Worm (Caenorhabditis elegans) whole organism, mixed stage, embryonic: ENCODE measurements around the gene Y42H9AR.5.
"Not testable (repeated sequence)": the region's sequence is repeated elsewhere in the genome, so short reads cannot be mapped to it uniquely, and the experiment has no call there.

Experiments
- M03D4.4 ChIP-seq: sonication (generic microtip); optimal IDR thresholded peaks from 2 replicates; lab custom pipeline; 2017; ENCODE audit warnings: mild to moderate bottlenecking, missing genetic modification characterization, missing compliant biosample characterization
- bed-3 ChIP-seq: fragments of 200-800 bp; sonication (Bioruptor generic); optimal IDR thresholded peaks from 3 replicates; lab custom pipeline; 2018; ENCODE audit warnings: mild to moderate bottlenecking, missing genetic modification characterization, moderate library complexity, missing compliant biosample characterization
- blmp-1 ChIP-seq: fragments of 150-350 bp; optimal IDR thresholded peaks from 2 replicates; lab custom pipeline; 2014; ENCODE audit warnings: missing biosample characterization, missing genetic modification characterization
- ceh-39 ChIP-seq: fragments of 150-350 bp; optimal IDR thresholded peaks from 2 replicates; lab custom pipeline; 2014; ENCODE audit warnings: missing biosample characterization, missing genetic modification characterization
- ceh-43 ChIP-seq: fragments of 200-800 bp; sonication (Bioruptor generic); optimal IDR thresholded peaks from 2 replicates; lab custom pipeline; 2018; ENCODE audit warnings: mild to moderate bottlenecking, missing genetic modification characterization, moderate library complexity, missing compliant biosample characterization
- ces-1 ChIP-seq: fragments of 150-350 bp; optimal IDR thresholded peaks from 2 replicates; lab custom pipeline; 2014; ENCODE audit warnings: missing biosample characterization, missing genetic modification reagents, missing genetic modification characterization
- cnd-1 ChIP-seq: fragments of 200-800 bp; sonication (Bioruptor generic); optimal IDR thresholded peaks from 2 replicates; lab custom pipeline; 2018; ENCODE audit warnings: mild to moderate bottlenecking, missing genetic modification characterization, missing compliant biosample characterization
- drap-1 ChIP-seq: fragments of 200-800 bp; sonication (Bioruptor generic); optimal IDR thresholded peaks from 3 replicates; lab custom pipeline; 2018; ENCODE audit warnings: mild to moderate bottlenecking, missing genetic modification characterization, missing compliant biosample characterization
- elt-1 ChIP-seq: sonication (generic microtip); optimal IDR thresholded peaks from 2 replicates; lab custom pipeline; 2017; ENCODE audit warnings: missing genetic modification characterization, mild to moderate bottlenecking, missing compliant biosample characterization, antibody characterized with exemption, moderate library complexity, borderline replicate concordance; ENCODE audit not compliant: insufficient read depth
- flh-1 ChIP-seq: fragments of 200-800 bp; sonication (Bioruptor generic); optimal IDR thresholded peaks from 2 replicates; lab custom pipeline; 2018; ENCODE audit warnings: mild to moderate bottlenecking, missing genetic modification characterization, moderate library complexity, missing compliant biosample characterization
- ham-2 ChIP-seq: fragments of 200-800 bp; sonication (Bioruptor generic); optimal IDR thresholded peaks from 2 replicates; lab custom pipeline; 2018; ENCODE audit warnings: mild to moderate bottlenecking, missing genetic modification characterization, missing compliant biosample characterization
- hlh-1 ChIP-seq: fragments of 150-350 bp; optimal IDR thresholded peaks from 2 replicates; lab custom pipeline; 2014; ENCODE audit warnings: missing biosample characterization, missing genetic modification reagents, missing genetic modification characterization
- lin-13 ChIP-seq: fragments of 150-350 bp; optimal IDR thresholded peaks from 2 replicates; lab custom pipeline; 2014; ENCODE audit warnings: missing biosample characterization, missing genetic modification characterization
- lin-32 ChIP-seq: fragments of 200-800 bp; sonication (Bioruptor generic); optimal IDR thresholded peaks from 2 replicates; lab custom pipeline; 2018; ENCODE audit warnings: mild to moderate bottlenecking, missing genetic modification characterization, missing compliant biosample characterization
- lsy-2 ChIP-seq: fragments of 150-350 bp; optimal IDR thresholded peaks from 2 replicates; lab custom pipeline; 2014; ENCODE audit warnings: missing biosample characterization, missing genetic modification characterization
- mab-5 ChIP-seq: fragments of 150-350 bp; optimal IDR thresholded peaks from 2 replicates; lab custom pipeline; 2014; ENCODE audit warnings: missing biosample characterization, missing genetic modification characterization
- mep-1 ChIP-seq: fragments of 150-350 bp; optimal IDR thresholded peaks from 2 replicates; lab custom pipeline; 2017; ENCODE audit warnings: missing biosample characterization, missing genetic modification reagents, missing genetic modification characterization, inconsistent platforms
- mls-2 ChIP-seq: sonication (generic microtip); optimal IDR thresholded peaks from 2 replicates; lab custom pipeline; 2016; ENCODE audit warnings: mild to moderate bottlenecking, missing genetic modification characterization, moderate library complexity, missing compliant biosample characterization
- nhr-12 ChIP-seq: fragments of 150-350 bp; optimal IDR thresholded peaks from 2 replicates; lab custom pipeline; 2014; ENCODE audit warnings: missing biosample characterization, missing genetic modification characterization
- nhr-2 ChIP-seq: fragments of 150-350 bp; optimal IDR thresholded peaks from 2 replicates; lab custom pipeline; 2014; ENCODE audit warnings: missing biosample characterization, missing genetic modification characterization
- nhr-237 ChIP-seq: fragments of 150-350 bp; optimal IDR thresholded peaks from 2 replicates; lab custom pipeline; 2014; ENCODE audit warnings: missing biosample characterization, missing genetic modification characterization
- nhr-28 ChIP-seq: fragments of 150-350 bp; optimal IDR thresholded peaks from 2 replicates; lab custom pipeline; 2014; ENCODE audit warnings: missing biosample characterization, missing genetic modification characterization
- nhr-76 ChIP-seq: sonication (generic microtip); optimal IDR thresholded peaks from 2 replicates; lab custom pipeline; 2017; ENCODE audit warnings: missing biosample characterization, missing genetic modification characterization
- pha-4 ChIP-seq: fragments of 150-350 bp; optimal IDR thresholded peaks from 2 replicates; lab custom pipeline; 2018; ENCODE audit warnings: missing biosample characterization, missing genetic modification reagents, missing genetic modification characterization
- sem-2 ChIP-seq: fragments of 200-800 bp; sonication (Bioruptor generic); optimal IDR thresholded peaks from 2 replicates; lab custom pipeline; 2018; ENCODE audit warnings: mild to moderate bottlenecking, missing genetic modification characterization, missing compliant biosample characterization
- snpc-4 ChIP-seq: fragments of 150-350 bp; optimal IDR thresholded peaks from 2 replicates; lab custom pipeline; 2014; ENCODE audit warnings: missing biosample characterization, missing genetic modification characterization
- sptf-1 ChIP-seq: sonication (generic microtip); optimal IDR thresholded peaks from 2 replicates; lab custom pipeline; 2017; ENCODE audit warnings: mild to moderate bottlenecking, missing genetic modification characterization, moderate library complexity, missing compliant biosample characterization
- tbx-8 ChIP-seq: fragments of 200-800 bp; sonication (Bioruptor generic); optimal IDR thresholded peaks from 2 replicates; lab custom pipeline; 2018; ENCODE audit warnings: mild to moderate bottlenecking, missing genetic modification characterization, moderate library complexity, missing compliant biosample characterization
- unc-120 ChIP-seq: sonication (generic microtip); optimal IDR thresholded peaks from 2 replicates; lab custom pipeline; 2017; ENCODE audit warnings: missing genetic modification characterization, missing compliant biosample characterization; ENCODE audit not compliant: poor library complexity, severe bottlenecking
- unc-39 ChIP-seq: fragments of 150-350 bp; optimal IDR thresholded peaks from 2 replicates; lab custom pipeline; 2014; ENCODE audit warnings: missing biosample characterization, missing genetic modification characterization
- unc-62 ChIP-seq: fragments of 150-350 bp; optimal IDR thresholded peaks from 2 replicates; lab custom pipeline; 2014; ENCODE audit warnings: missing biosample characterization, missing genetic modification reagents, missing genetic modification characterization
- zip-8 ChIP-seq: fragments of 150-350 bp; optimal IDR thresholded peaks from 2 replicates; lab custom pipeline; 2014; ENCODE audit warnings: missing biosample characterization, missing genetic modification characterization
- ztf-11 ChIP-seq: fragments of 150-350 bp; optimal IDR thresholded peaks from 2 replicates; lab custom pipeline; 2014; ENCODE audit warnings: missing biosample characterization, missing genetic modification characterization

Gene Y42H9AR.5

ce11 chrIV:8115462-8115861 is 13.1 kb downstream of the Y42H9AR.5 start, which contains the start of gene irld-8:
Gene irld-8 (plus strand): TSS chrIV:8115762.
- TF ChIP-seq bed-3 (GFP tag; lab: Kevin White, UChicago) (no peak), M03D4.4 (tag; lab: Kevin White, UChicago) (no peak), pha-4 (no peak), sem-2 (GFP tag; lab: Kevin White, UChicago) (no peak), unc-62 (GFP tag; lab: Kevin White, UChicago) (no peak), nhr-28 (tag; lab: Kevin White, UChicago) (no peak), mab-5 (tag; lab: Kevin White, UChicago) (no peak), ham-2 (GFP tag; lab: Kevin White, UChicago) (no peak), nhr-12 (tag; lab: Kevin White, UChicago) (no peak), ces-1 (GFP tag; lab: Kevin White, UChicago) (no peak), lin-13 (tag; lab: Kevin White, UChicago) (no peak), elt-1 (tag; lab: Kevin White, UChicago) (no peak), ceh-39 (tag; lab: Kevin White, UChicago) (no peak), mep-1 (tag; lab: Kevin White, UChicago) (no peak), unc-120 (tag; lab: Kevin White, UChicago) (no peak), nhr-237 (tag; lab: Kevin White, UChicago) (no peak)

DNA sequence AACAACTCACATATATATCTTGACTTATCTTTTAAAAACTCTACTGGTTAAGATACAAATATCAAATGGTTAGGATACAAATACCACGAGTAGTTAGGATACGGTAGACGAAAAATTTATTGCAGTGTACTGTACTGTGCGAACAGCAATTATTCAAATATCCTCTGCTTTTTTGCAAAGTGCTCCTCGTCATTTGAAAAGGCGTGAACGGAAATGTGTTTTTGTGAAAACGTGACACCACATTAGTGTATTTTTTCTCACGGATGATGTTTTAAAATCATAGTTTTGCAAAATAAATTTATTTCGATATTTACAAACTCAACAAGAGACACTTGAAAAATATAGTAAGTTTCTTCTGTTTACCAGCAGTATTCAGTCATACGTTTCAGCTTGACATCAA is 16.5 kb downstream of the Y42H9AR.5 start, which contains the start of gene F42G8.8:
Gene F42G8.8 (plus strand): TSS at position 301 of the 400 bp plus-strand sequence.
- TF ChIP-seq tbx-8 (GFP tag; lab: Kevin White, UChicago) (no peak), unc-120 (tag; lab: Kevin White, UChicago) (no peak), pha-4 (no peak), sem-2 (GFP tag; lab: Kevin White, UChicago) (no peak), lin-32 (no peak), drap-1 (GFP tag; lab: Kevin White, UChicago) (no peak), nhr-28 (tag; lab: Kevin White, UChicago) (no peak), unc-39 (tag; lab: Kevin White, UChicago) (no peak), nhr-12 (tag; lab: Kevin White, UChicago) (no peak), mls-2 (tag; lab: Kevin White, UChicago) (no peak), hlh-1 (tag; lab: Kevin White, UChicago) (no peak), nhr-2 (tag; lab: Kevin White, UChicago) (no peak), unc-62 (GFP tag; lab: Kevin White, UChicago) (no peak), snpc-4 (tag; lab: Kevin White, UChicago) (no peak), flh-1 (GFP tag; lab: Kevin White, UChicago) (no peak), cnd-1 (tag; lab: Kevin White, UChicago) (no peak), zip-8 (tag; lab: Kevin White, UChicago) (no peak)
- TF ChIP-seq, all 35 proteins: peak for 0

DNA sequence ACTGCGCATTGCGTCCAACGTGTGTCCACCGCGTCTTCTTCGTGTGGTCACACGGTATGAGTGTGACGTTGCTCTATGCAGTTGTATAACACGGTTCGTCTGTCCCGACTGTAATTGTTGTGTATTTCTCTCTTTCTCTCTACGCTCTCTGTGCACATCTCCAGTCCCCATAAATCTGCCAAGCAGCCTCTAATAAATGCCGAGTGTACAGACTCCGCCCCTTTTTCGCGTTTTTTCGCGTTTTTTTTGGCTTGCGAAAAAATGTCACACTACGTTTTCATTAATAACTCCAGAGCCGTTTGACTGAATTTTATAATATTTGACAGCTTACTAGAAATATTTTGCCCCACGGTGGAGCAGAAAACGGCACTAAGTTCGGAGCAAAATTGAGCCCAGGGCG is 20.0 kb downstream of the Y42H9AR.5 start, which contains the start of gene erp-44.3:
Gene erp-44.3 (plus strand): TSS at position 301 of the 400 bp plus-strand sequence.
- TF ChIP-seq mls-2 (tag; lab: Kevin White, UChicago); ceh-43; lsy-2 (tag; lab: Kevin White, UChicago): not testable (repeated sequence)
- TF ChIP-seq, all 35 proteins: peak for 0; not testable (repeated sequence) for 35

DNA sequence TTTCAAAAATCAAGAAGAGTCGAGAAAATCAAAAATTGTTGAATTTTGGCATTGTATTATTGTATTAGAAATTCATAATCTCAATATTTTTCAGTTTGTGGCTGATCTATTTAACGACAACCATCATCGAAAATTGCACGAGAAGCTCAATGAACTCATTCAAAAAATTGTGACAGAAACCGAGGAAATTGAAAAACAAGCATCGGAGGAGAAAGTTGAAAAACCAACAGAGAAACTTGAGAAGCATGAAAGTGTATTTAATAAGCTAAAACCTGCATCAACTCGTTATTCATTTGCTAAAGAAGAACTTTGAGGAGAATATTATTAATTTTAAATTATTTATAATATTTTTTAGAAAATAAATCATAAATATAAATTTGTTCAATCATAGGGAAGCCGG is 24.6 kb downstream of the Y42H9AR.5 start, which contains the start of gene ceph-41:
Gene ceph-41 (plus strand): TSS at position 301 of the 400 bp plus-strand sequence.
- TF ChIP-seq pha-4 (no peak), nhr-28 (tag; lab: Kevin White, UChicago) (no peak), lin-13 (tag; lab: Kevin White, UChicago) (no peak), unc-62 (GFP tag; lab: Kevin White, UChicago) (no peak), ham-2 (GFP tag; lab: Kevin White, UChicago) (no peak), ztf-11 (tag; lab: Kevin White, UChicago) (no peak), zip-8 (tag; lab: Kevin White, UChicago) (no peak), tbx-8 (GFP tag; lab: Kevin White, UChicago) (no peak), sptf-1 (tag; lab: Kevin White, UChicago) (no peak), blmp-1 (tag; lab: Kevin White, UChicago) (no peak), cnd-1 (tag; lab: Kevin White, UChicago) (no peak), unc-39 (tag; lab: Kevin White, UChicago) (no peak), ces-1 (GFP tag; lab: Kevin White, UChicago) (no peak), unc-120 (tag; lab: Kevin White, UChicago) (no peak), sem-2 (GFP tag; lab: Kevin White, UChicago) (no peak), nhr-12 (tag; lab: Kevin White, UChicago) (no peak), nhr-76 (tag; lab: Kevin White, UChicago) (no peak), bed-3 (GFP tag; lab: Kevin White, UChicago) (no peak), snpc-4 (tag; lab: Kevin White, UChicago) (no peak), elt-1 (tag; lab: Kevin White, UChicago) (no peak)
